Worm (Caenorhabditis elegans) whole organism, L3 larva: ENCODE measurements around the gene wht-6.
A peak's percentile ranks its signal among the peaks of the same experiment; 100 is the strongest.

ENCODE experiments used
- ceh-16 ChIP-seq: sonication (generic microtip); optimal IDR thresholded peaks from 2 replicates; lab custom pipeline; 2017; ENCODE audit warnings: missing biosample characterization, missing genetic modification characterization
- ceh-28 ChIP-seq: fragments of 150-350 bp; optimal IDR thresholded peaks from 2 replicates; lab custom pipeline; 2014; ENCODE audit warnings: missing biosample characterization, missing genetic modification reagents, missing genetic modification characterization
- ceh-9 ChIP-seq: sonication (generic microtip); optimal IDR thresholded peaks from 2 replicates; lab custom pipeline; 2018; ENCODE audit warnings: missing biosample characterization, missing genetic modification characterization
- daf-12 ChIP-seq: fragments of 150-350 bp; optimal IDR thresholded peaks from 2 replicates; lab custom pipeline; 2014; ENCODE audit warnings: missing biosample characterization, missing genetic modification reagents, missing genetic modification characterization
- egl-5 ChIP-seq: fragments of 150-350 bp; optimal IDR thresholded peaks from 2 replicates; lab custom pipeline; 2017; ENCODE audit warnings: missing biosample characterization, missing genetic modification reagents, missing genetic modification characterization, inconsistent platforms
- elt-2 ChIP-seq: sonication (generic microtip); optimal IDR thresholded peaks from 2 replicates; lab custom pipeline; 2016; ENCODE audit warnings: missing genetic modification reagents, mild to moderate bottlenecking, missing genetic modification characterization, missing compliant biosample characterization
- fos-1 ChIP-seq: fragments of 150-350 bp; optimal IDR thresholded peaks from 2 replicates; lab custom pipeline; 2014; ENCODE audit warnings: missing biosample characterization, missing genetic modification characterization
- hmg-11 ChIP-seq: sonication (generic microtip); optimal IDR thresholded peaks from 2 replicates; lab custom pipeline; 2016; ENCODE audit warnings: missing genetic modification characterization, missing compliant biosample characterization
- jun-1 ChIP-seq: fragments of 150-350 bp; optimal IDR thresholded peaks from 2 replicates; lab custom pipeline; 2014; ENCODE audit warnings: missing biosample characterization, missing genetic modification reagents, missing genetic modification characterization
- lin-15B ChIP-seq: fragments of 150-350 bp; optimal IDR thresholded peaks from 2 replicates; lab custom pipeline; 2014; ENCODE audit warnings: missing biosample characterization, missing genetic modification characterization
- mml-1 ChIP-seq: fragments of 150-350 bp; sonication (generic microtip); optimal IDR thresholded peaks from 3 replicates; lab custom pipeline; 2014; ENCODE audit warnings: missing biosample characterization, missing genetic modification characterization
- nhr-11 ChIP-seq: fragments of 150-350 bp; optimal IDR thresholded peaks from 2 replicates; lab custom pipeline; 2014; ENCODE audit warnings: missing biosample characterization, missing genetic modification characterization
- nhr-28 ChIP-seq: fragments of 150-350 bp; optimal IDR thresholded peaks from 2 replicates; lab custom pipeline; 2014; ENCODE audit warnings: missing biosample characterization, missing genetic modification characterization
- nhr-43 ChIP-seq: sonication (generic microtip); optimal IDR thresholded peaks from 2 replicates; lab custom pipeline; 2016; ENCODE audit warnings: mild to moderate bottlenecking, missing genetic modification characterization, missing compliant biosample characterization; ENCODE audit not compliant: poor library complexity, severe bottlenecking
- nhr-67 ChIP-seq: fragments of 150-350 bp; optimal IDR thresholded peaks from 2 replicates; lab custom pipeline; 2014; ENCODE audit warnings: missing biosample characterization, missing genetic modification characterization
- nhr-77 ChIP-seq: fragments of 150-350 bp; optimal IDR thresholded peaks from 2 replicates; lab custom pipeline; 2014; ENCODE audit warnings: missing biosample characterization, missing genetic modification characterization
- sea-2 ChIP-seq: fragments of 150-350 bp; sonication (generic microtip); optimal IDR thresholded peaks from 4 replicates; lab custom pipeline; 2014; ENCODE audit warnings: missing biosample characterization, missing genetic modification reagents, missing genetic modification characterization
- skn-1 ChIP-seq: fragments of 150-350 bp; optimal IDR thresholded peaks from 2 replicates; lab custom pipeline; 2014; ENCODE audit warnings: missing biosample characterization, missing genetic modification characterization
- snpc-4 ChIP-seq: fragments of 150-350 bp; optimal IDR thresholded peaks from 2 replicates; lab custom pipeline; 2014; ENCODE audit warnings: missing biosample characterization, missing genetic modification characterization
- tbx-2 ChIP-seq: sonication (generic microtip); optimal IDR thresholded peaks from 2 replicates; lab custom pipeline; 2016; ENCODE audit warnings: mild to moderate bottlenecking, missing genetic modification characterization, missing compliant biosample characterization
- unc-62 ChIP-seq: fragments of 150-350 bp; sonication (generic microtip); optimal IDR thresholded peaks from 4 replicates; lab custom pipeline; 2014; ENCODE audit warnings: missing biosample characterization, missing genetic modification reagents, missing genetic modification characterization

The wht-6 gene

DNA sequence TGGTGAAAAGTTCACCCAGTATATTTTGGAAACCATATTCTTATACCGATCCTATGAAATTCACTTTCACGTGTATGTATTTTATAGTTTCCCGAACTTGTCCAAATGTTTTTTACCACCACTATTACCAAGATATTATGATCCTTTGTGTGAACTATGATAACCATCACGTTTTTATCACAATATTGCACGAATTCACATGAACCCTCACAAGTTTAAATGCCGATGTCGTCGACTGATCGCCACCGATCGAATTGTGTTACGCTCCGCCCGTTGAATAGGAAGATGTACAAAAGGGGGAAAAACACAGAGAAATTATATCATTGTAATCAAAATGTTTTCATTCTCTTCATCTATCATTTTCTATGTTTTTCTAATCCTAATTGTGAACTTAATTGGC is 36.8 kb downstream of the wht-6 start:
- TF ChIP-seq nhr-43 (tag; lab: Kevin White, UChicago) = peak; percentile 76
- no peak for TF ChIP-seq hmg-11 (tag; lab: Kevin White, UChicago)

DNA sequence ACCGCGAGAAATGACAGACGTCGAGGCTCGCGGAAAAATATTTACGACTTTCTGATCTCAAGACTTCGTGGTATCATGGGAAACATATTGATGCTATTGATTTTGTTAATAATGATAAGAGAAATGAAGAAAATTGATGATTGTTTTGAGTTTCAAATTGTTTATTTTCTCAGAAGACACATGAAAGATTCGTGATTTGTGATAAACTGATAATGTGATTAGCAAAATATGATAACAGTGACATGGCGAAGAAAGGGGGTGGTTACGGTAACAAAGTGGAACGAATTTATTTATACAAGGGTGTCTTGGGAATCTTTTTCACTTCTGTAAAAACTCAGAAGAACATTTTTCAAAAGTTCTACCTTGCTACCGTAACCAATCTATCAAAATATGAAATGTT is 37.8 kb downstream of the wht-6 start:
- TF ChIP-seq daf-12 (tag; lab: Kevin White, UChicago) = no peak
- TF ChIP-seq unc-62 (GFP tag; lab: Kevin White, UChicago) = no peak
- no peak for TF ChIP-seq skn-1 (tag; lab: Kevin White, UChicago)
- TF ChIP-seq nhr-28 (tag; lab: Kevin White, UChicago) = no peak
- peak; percentile 11 for TF ChIP-seq elt-2 (tag; lab: Kevin White, UChicago)
- TF ChIP-seq nhr-43 (tag; lab: Kevin White, UChicago) = peak; percentile 51

DNA sequence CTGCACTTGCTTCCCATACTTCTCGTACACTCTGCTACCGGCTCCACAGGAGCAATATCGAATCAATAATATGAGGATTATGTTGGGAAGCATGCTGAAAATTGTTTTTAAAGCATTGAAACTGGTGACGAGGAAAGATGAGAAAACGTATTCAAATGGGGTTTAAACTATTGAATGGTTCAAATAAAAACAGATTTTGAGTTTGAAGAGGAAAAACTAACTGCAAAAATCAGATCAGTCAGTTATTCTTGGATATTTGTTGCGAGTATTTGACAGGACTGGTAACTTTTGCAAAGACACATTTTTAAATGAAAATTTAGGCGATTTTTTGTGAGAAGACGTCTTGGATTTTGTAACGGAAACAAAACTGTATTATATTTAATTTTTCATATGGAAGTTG is 43.1 kb downstream of the wht-6 start, which contains the start of gene acr-5:
Gene acr-5, minus strand, starts transcription at position 101 of the 400 bp plus-strand sequence.
- TF ChIP-seq ceh-9 (no peak), mml-1 (tag; lab: Kevin White, UChicago) (no peak), sea-2 (GFP tag; lab: Kevin White, UChicago) (no peak), fos-1 (tag; lab: Kevin White, UChicago) (no peak), tbx-2 (tag; lab: Kevin White, UChicago) (no peak), egl-5 (tag; lab: Kevin White, UChicago) (no peak), nhr-11 (tag; lab: Kevin White, UChicago) (no peak), ceh-28 (tag; lab: Kevin White, UChicago) (no peak), nhr-67 (tag; lab: Kevin White, UChicago) (no peak), nhr-28 (tag; lab: Kevin White, UChicago) (no peak), lin-15B (tag; lab: Kevin White, UChicago) (no peak)

DNA sequence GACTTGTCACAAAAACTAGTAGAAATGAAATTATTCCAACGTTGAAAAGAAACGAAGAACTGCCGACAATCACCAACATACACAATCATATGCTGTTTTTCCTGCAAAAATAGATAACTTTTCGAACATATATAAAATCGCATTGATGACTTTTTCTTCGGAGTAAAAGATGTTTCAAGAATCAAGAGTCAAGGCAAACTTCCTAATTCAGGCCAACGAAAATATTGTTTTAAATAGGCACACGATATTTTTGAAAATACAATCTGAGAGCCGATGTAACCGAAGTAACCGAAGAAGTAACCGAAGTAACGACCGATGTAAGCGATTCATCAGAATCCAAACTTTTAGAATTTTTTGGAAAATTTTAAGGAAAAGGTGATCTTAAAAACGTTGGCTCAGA is 48.4 kb downstream of the wht-6 start, which contains the start of gene C09E7.10:
Gene C09E7.10, minus strand, starts transcription at position 101 of the 400 bp plus-strand sequence.
- TF ChIP-seq nhr-77 (tag; lab: Kevin White, UChicago) = no peak
- no peak for TF ChIP-seq ceh-16 (tag; lab: Kevin White, UChicago)
- no peak for TF ChIP-seq snpc-4 (tag; lab: Kevin White, UChicago)
- no peak for TF ChIP-seq elt-2 (tag; lab: Kevin White, UChicago)
- no peak for TF ChIP-seq jun-1 (tag; lab: Kevin White, UChicago)
